Worm (Caenorhabditis elegans) whole organism, L4 larva: Measurements from ENCODE around the gene osta-1.
A peak's percentile ranks its signal among the peaks of the same experiment; 100 is the strongest.

ENCODE experiments used
- F26F4.8 ChIP-seq: fragments of 200-800 bp; sonication (Bioruptor generic); conservative IDR thresholded peaks from 2 replicates; pipeline ENCODE4 v1.3.6; 2022; ENCODE audit warnings: missing genetic modification characterization, missing compliant biosample characterization
- F44E2.7 ChIP-seq: fragments of 200-800 bp; sonication (Bioruptor generic); IDR thresholded peaks from 2 replicates; pipeline ENCODE4 v2.1.2; 2022; ENCODE audit warnings: missing genetic modification characterization, missing compliant biosample characterization
- F49E8.2 ChIP-seq: sonication (generic microtip); optimal IDR thresholded peaks from 2 replicates; lab custom pipeline; 2016; ENCODE audit warnings: missing compliant biosample characterization, mild to moderate bottlenecking, missing genetic modification characterization, borderline replicate concordance
- R02D3.7 ChIP-seq: fragments of 150-350 bp; sonication (generic microtip); optimal IDR thresholded peaks from 3 replicates; lab custom pipeline; 2014; ENCODE audit warnings: missing biosample characterization, missing genetic modification characterization
- ZK337.2 ChIP-seq: fragments of 200-800 bp; sonication (Bioruptor generic); IDR thresholded peaks from 2 replicates; pipeline ENCODE4 v1.3.6; 2022; ENCODE audit warnings: missing genetic modification reagents, missing genetic modification characterization, missing compliant biosample characterization
- attf-4 ChIP-seq: sonication (generic microtip); optimal IDR thresholded peaks from 3 replicates; lab custom pipeline; 2017; ENCODE audit warnings: missing biosample characterization, missing genetic modification characterization
- ces-1 ChIP-seq: fragments of 150-350 bp; sonication (generic microtip); optimal IDR thresholded peaks from 4 replicates; lab custom pipeline; 2014; ENCODE audit warnings: missing biosample characterization, missing genetic modification reagents, missing genetic modification characterization
- daf-8 ChIP-seq: fragments of 200-800 bp; sonication (Bioruptor generic); IDR thresholded peaks from 2 replicates; pipeline ENCODE4 v1.3.6; 2022; ENCODE audit warnings: missing genetic modification characterization, missing compliant biosample characterization
- dmd-6 ChIP-seq: fragments of 200-800 bp; sonication (Bioruptor generic); IDR thresholded peaks from 2 replicates; pipeline ENCODE4 v1.3.6; 2022; ENCODE audit warnings: missing genetic modification reagents, missing genetic modification characterization, missing compliant biosample characterization
- dmd-8 ChIP-seq: fragments of 200-800 bp; sonication (Bioruptor generic); IDR thresholded peaks from 2 replicates; pipeline ENCODE4 v1.3.6; 2022; ENCODE audit warnings: missing genetic modification characterization, missing compliant biosample characterization
- dpl-1 ChIP-seq: fragments of 150-350 bp; optimal IDR thresholded peaks from 2 replicates; lab custom pipeline; 2014; ENCODE audit warnings: missing biosample characterization, missing genetic modification reagents, missing genetic modification characterization
- duxl-1 ChIP-seq: sonication (generic microtip); optimal IDR thresholded peaks from 2 replicates; lab custom pipeline; 2016; ENCODE audit warnings: mild to moderate bottlenecking, missing genetic modification characterization, moderate library complexity, missing compliant biosample characterization; ENCODE audit not compliant: poor library complexity
- fkh-10 ChIP-seq: fragments of 150-350 bp; optimal IDR thresholded peaks from 2 replicates; lab custom pipeline; 2014; ENCODE audit warnings: missing biosample characterization, missing genetic modification reagents, missing genetic modification characterization
- hif-1 ChIP-seq, 2 experiments: sonication (generic microtip); optimal IDR thresholded peaks; 2 replicates each; lab custom pipeline; 2016 to 2017; ENCODE audit warnings: missing compliant biosample characterization in 2 of 2, missing genetic modification characterization in 2 of 2, missing genetic modification reagents in 2 of 2, missing genotype in 2 of 2, mild to moderate bottlenecking in 1 of 2
- hlh-30 ChIP-seq: sonication (generic microtip); optimal IDR thresholded peaks from 2 replicates; lab custom pipeline; 2017; ENCODE audit warnings: antibody characterized with exemption, mild to moderate bottlenecking, missing genetic modification characterization, missing compliant biosample characterization; ENCODE audit not compliant: insufficient read depth
- lin-15B ChIP-seq: fragments of 150-350 bp; sonication (generic microtip); optimal IDR thresholded peaks from 3 replicates; lab custom pipeline; 2014; ENCODE audit warnings: missing biosample characterization, missing genetic modification characterization
- lin-39 ChIP-seq: fragments of 150-350 bp; optimal IDR thresholded peaks from 2 replicates; lab custom pipeline; 2014; ENCODE audit warnings: missing biosample characterization, missing genetic modification reagents, missing genetic modification characterization
- nhr-102 ChIP-seq: sonication (generic microtip); optimal IDR thresholded peaks from 2 replicates; lab custom pipeline; 2016; ENCODE audit warnings: mild to moderate bottlenecking, missing genetic modification characterization, moderate library complexity, missing compliant biosample characterization
- nhr-111 ChIP-seq: fragments of 200-800 bp; sonication (Bioruptor generic); optimal IDR thresholded peaks from 2 replicates; lab custom pipeline; 2018; ENCODE audit warnings: mild to moderate bottlenecking, missing genetic modification characterization, missing compliant biosample characterization
- nhr-237 ChIP-seq: sonication (generic microtip); optimal IDR thresholded peaks from 2 replicates; lab custom pipeline; 2017; ENCODE audit warnings: missing biosample characterization, missing genetic modification characterization
- nhr-42 ChIP-seq: fragments of 200-800 bp; sonication (Bioruptor generic); IDR thresholded peaks from 2 replicates; pipeline ENCODE4 v1.3.6; 2022; ENCODE audit warnings: missing genetic modification characterization, missing compliant biosample characterization
- nhr-76 ChIP-seq: fragments of 150-350 bp; optimal IDR thresholded peaks from 2 replicates; lab custom pipeline; 2014; ENCODE audit warnings: missing biosample characterization, missing genetic modification characterization
- php-3 ChIP-seq: fragments of 200-800 bp; sonication (Bioruptor generic); IDR thresholded peaks from 2 replicates; pipeline ENCODE4 v1.3.6; 2022; ENCODE audit warnings: missing genetic modification reagents, missing genetic modification characterization, missing compliant biosample characterization
- rbr-2 ChIP-seq: sonication (generic microtip); optimal IDR thresholded peaks from 2 replicates; lab custom pipeline; 2016; ENCODE audit warnings: missing genotype, missing genetic modification characterization, missing compliant biosample characterization
- saeg-2 ChIP-seq: fragments of 200-800 bp; sonication (Bioruptor generic); IDR thresholded peaks from 2 replicates; pipeline ENCODE4 v1.3.6; 2022; ENCODE audit warnings: missing genetic modification reagents, missing genetic modification characterization, missing compliant biosample characterization
- set-16 ChIP-seq: fragments of 200-800 bp; sonication (Bioruptor generic); IDR thresholded peaks from 2 replicates; pipeline ENCODE4 v1.3.6; 2022; ENCODE audit warnings: missing genetic modification reagents, missing genetic modification characterization, missing compliant biosample characterization
- skn-1 ChIP-seq: fragments of 150-350 bp; optimal IDR thresholded peaks from 2 replicates; lab custom pipeline; 2014; ENCODE audit warnings: missing biosample characterization, missing genetic modification characterization
- snpc-1.2 ChIP-seq: fragments of 200-800 bp; sonication (Bioruptor generic); IDR thresholded peaks from 2 replicates; pipeline ENCODE4 v1.3.6; 2022; ENCODE audit warnings: missing genetic modification reagents, missing genetic modification characterization, missing compliant biosample characterization
- tag-97 ChIP-seq: fragments of 200-800 bp; sonication (Bioruptor generic); IDR thresholded peaks from 2 replicates; pipeline ENCODE4 v1.3.6; 2022; ENCODE audit warnings: missing genetic modification characterization, missing compliant biosample characterization
- tra-1 ChIP-seq: fragments of 200-800 bp; sonication (Bioruptor generic); IDR thresholded peaks from 2 replicates; pipeline ENCODE4 v1.3.6; 2022; ENCODE audit warnings: missing genetic modification reagents, missing genetic modification characterization, missing compliant biosample characterization
- unc-130 ChIP-seq: sonication (generic microtip); optimal IDR thresholded peaks from 2 replicates; lab custom pipeline; 2016; ENCODE audit warnings: missing genetic modification reagents, missing genetic modification characterization, missing compliant biosample characterization
- unc-62 ChIP-seq, 3 experiments: fragments of 150-350 bp in 1 of 3; sonication (generic microtip); optimal IDR thresholded peaks in 2 of 3; peaks in 1 of 3; 1 replicate in 1 of 3; 2 replicates in 2 of 3; lab custom pipeline; 2014 to 2017; ENCODE audit warnings: missing biosample characterization in 3 of 3, missing genetic modification characterization in 3 of 3, missing genetic modification reagents in 3 of 3, missing genotype in 1 of 3
- vab-7 ChIP-seq: fragments of 200-800 bp; sonication (Bioruptor generic); IDR thresholded peaks from 2 replicates; pipeline ENCODE4 v1.3.6; 2022; ENCODE audit warnings: missing genetic modification reagents, missing genetic modification characterization, missing compliant biosample characterization
- zip-2 ChIP-seq: fragments of 150-350 bp; optimal IDR thresholded peaks from 2 replicates; lab custom pipeline; 2014; ENCODE audit warnings: missing biosample characterization, missing genetic modification characterization
- ztf-7 ChIP-seq: fragments of 150-350 bp; optimal IDR thresholded peaks from 2 replicates; lab custom pipeline; 2014; ENCODE audit warnings: missing biosample characterization, missing genetic modification characterization

Gene osta-1

DNA sequence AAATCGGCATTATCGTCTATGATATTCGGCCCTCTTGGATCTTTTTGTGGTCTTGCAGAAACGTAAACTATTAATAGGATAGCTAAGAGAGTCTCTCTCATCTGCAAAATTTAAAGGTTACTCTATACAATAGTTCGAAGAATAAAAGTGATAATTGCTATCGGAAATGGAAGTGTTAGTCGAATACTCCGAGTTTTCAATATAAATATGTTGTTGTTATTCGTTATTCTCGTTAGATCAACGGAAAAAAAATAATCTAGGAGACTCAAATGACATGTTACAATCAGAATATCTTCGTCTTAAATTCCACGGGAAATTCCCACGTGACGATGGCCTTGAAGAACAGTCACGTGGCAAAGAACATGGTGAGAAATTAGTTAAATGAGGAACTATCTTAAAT is 48.7 kb downstream of the osta-1 start, which contains the start of gene tre-5:
tre-5 (minus strand) TSS at position 101 of the 400 bp plus-strand sequence.
- TF ChIP-seq hlh-30 (peak; percentile 33), nhr-111 (no peak), F44E2.7 (GFP tag; lab: Robert Waterston, UW) (no peak), nhr-76 (tag; lab: Kevin White, UChicago) (no peak), php-3 (GFP tag; lab: Robert Waterston, UW) (no peak)

DNA sequence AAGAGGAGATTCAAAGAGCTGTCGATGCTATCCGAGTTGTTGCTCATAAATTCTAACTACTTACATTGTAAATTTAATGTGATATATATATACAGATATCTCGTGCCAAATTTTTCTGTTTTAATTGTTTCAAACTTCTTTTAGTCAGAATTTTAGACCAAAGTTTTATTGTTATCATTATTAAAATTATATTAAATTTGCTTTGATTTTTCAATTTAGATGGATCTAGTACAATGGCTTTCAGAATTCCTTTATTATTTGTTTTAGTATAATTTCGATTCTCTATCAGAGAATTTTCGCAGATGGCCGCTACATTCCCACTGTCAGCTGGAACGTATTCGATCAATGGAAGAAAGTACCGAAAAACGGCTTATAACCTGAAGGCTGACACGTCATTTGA is 50.9 kb downstream of the osta-1 start, which contains the start of gene ascc-1:
ascc-1 (plus strand) TSS at position 301 of the 400 bp plus-strand sequence.
- TF ChIP-seq attf-4 (no peak), set-16 (GFP tag; lab: Robert Waterston, UW) (no peak), fkh-10 (GFP tag; lab: Kevin White, UChicago) (no peak), hlh-30 (no peak), lin-15B (no peak), tag-97 (GFP tag; lab: Robert Waterston, UW) (no peak), snpc-1.2 (GFP tag; lab: Robert Waterston, UW) (no peak), ZK337.2 (no peak), zip-2 (no peak), ces-1 (GFP tag; lab: Kevin White, UChicago) (no peak), duxl-1 (tag; lab: Kevin White, UChicago) (no peak), ztf-7 (tag; lab: Kevin White, UChicago) (no peak), nhr-111 (no peak), daf-8 (GFP tag; lab: Robert Waterston, UW) (no peak), lin-39 (tag; lab: Kevin White, UChicago) (no peak), saeg-2 (GFP tag; lab: Robert Waterston, UW) (no peak)

DNA sequence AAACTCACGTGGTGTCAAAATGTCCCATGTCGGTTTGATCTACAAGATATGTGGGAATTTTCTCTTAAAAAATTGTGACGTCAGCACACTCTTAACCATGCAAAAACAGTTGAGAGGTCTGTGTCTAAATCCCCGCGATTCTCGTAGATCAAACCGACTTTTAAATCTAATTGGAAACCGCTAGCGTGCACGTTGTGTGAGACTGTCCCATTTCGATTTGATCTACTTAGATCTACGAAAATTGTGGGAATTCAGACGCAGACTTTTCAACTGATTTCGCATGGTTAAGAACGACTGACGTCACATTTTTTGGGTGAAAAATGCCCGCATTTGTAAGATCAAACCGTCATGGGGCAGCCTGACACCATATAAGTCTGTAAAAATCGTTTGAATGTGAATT is 51.4 kb downstream of the osta-1 start:
- TF ChIP-seq nhr-237 (tag; lab: Kevin White, UChicago) (no peak), dpl-1 (GFP tag; lab: Kevin White, UChicago) (no peak), dmd-8 (GFP tag; lab: Robert Waterston, UW) (0 out of 2 replicates have a peak, but pooled peaks have one; percentile 9), snpc-1.2 (GFP tag; lab: Robert Waterston, UW) (no peak), nhr-102 (no peak), rbr-2 (no peak), dmd-6 (GFP tag; lab: Robert Waterston, UW) (0 out of 2 replicates have a peak, but pooled peaks have one; percentile 3), R02D3.7 (tag; lab: Kevin White, UChicago) (no peak), vab-7 (GFP tag; lab: Robert Waterston, UW) (no peak), unc-130 (GFP tag; lab: Kevin White, UChicago) (no peak), fkh-10 (GFP tag; lab: Kevin White, UChicago) (no peak), ZK337.2 (no peak), tag-97 (GFP tag; lab: Robert Waterston, UW) (no peak), F26F4.8 (GFP tag; lab: Robert Waterston, UW) (no peak), F49E8.2 (tag; lab: Kevin White, UChicago) (no peak), hif-1 (tag; optimal IDR thresholded peaks at IDR 0.05; lab: Kevin White, UChicago) (no peak), nhr-42 (GFP tag; lab: Robert Waterston, UW) (no peak), skn-1 (tag; lab: Kevin White, UChicago) (no peak), tra-1 (no peak), unc-62 (GFP tag; optimal IDR thresholded peaks at IDR 0.05 in 1 of 2; lab: Kevin White, UChicago) (peak in 1 of 2 experiments; percentile 78), unc-62 (tag; optimal IDR thresholded peaks at IDR 0.05; lab: Kevin White, UChicago) (no peak)
